Worm (Caenorhabditis elegans) whole organism, L3 larva: Measurements from ENCODE around the gene M199.9.

Source experiments
- ama-1 ChIP-seq: fragments of 150-350 bp; optimal IDR thresholded peaks from 2 replicates; lab custom pipeline; 2018
- egl-27 ChIP-seq: sonication (generic microtip); optimal IDR thresholded peaks from 4 replicates; lab custom pipeline; 2017; ENCODE audit warnings: missing biosample characterization, missing genetic modification reagents, missing genetic modification characterization
- elt-3 ChIP-seq, 3 experiments: fragments of 150-350 bp in 1 of 3; sonication (generic microtip) in 2 of 3; optimal IDR thresholded peaks; 2 replicates in 2 of 3; 4 replicates in 1 of 3; lab custom pipeline; 2014 to 2017; ENCODE audit warnings: missing biosample characterization in 3 of 3, missing genetic modification characterization in 3 of 3

DNA sequence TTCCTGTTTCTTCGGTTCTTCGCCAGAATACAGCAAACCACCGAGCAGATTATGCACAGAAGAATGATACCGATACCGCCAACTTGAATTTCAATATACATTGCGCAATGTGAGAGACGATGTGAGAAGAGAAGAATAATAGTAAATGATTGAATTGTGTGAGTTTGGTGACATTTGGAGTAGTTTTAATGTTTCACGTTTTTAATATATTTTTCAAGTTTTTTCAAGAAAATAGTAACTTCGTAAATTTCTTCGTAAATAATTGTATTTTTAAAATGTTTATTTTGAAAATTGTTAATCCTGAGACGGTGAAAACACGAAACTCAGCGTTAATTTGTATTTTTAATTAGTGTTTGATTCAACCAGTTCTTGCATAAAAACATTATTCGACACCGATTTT lies 14.5 kb downstream of the M199.9 start, which contains the start of gene M199.134:
- TF ChIP-seq egl-27 (tag; lab: Kevin White, UChicago) (no peak), elt-3 (tag; optimal IDR thresholded peaks at IDR 0.05; lab: Kevin White, UChicago) (no peak), ama-1 (no peak)
